Fruit fly (Drosophila melanogaster) whole organism, embryonic: ENCODE results near the gene CG11562.

Experiments
- Atf-2 ChIP-seq: fragments of 200-800 bp; sonication (Bioruptor generic); optimal IDR thresholded peaks from 2 replicates; lab custom pipeline; 2016; ENCODE audit warnings: missing biosample characterization, missing genetic modification characterization
- Atf3 ChIP-seq: fragments of 200-800 bp; sonication (Bioruptor generic); optimal IDR thresholded peaks from 3 replicates; lab custom pipeline; 2016; ENCODE audit warnings: missing biosample characterization, missing genetic modification characterization
- Awh ChIP-seq: fragments of 200-800 bp; sonication (Bioruptor generic); IDR thresholded peaks from 2 replicates; pipeline ENCODE4, ENCODE4 v1.3.6; 2022; ENCODE audit warnings: missing biosample characterization, missing genetic modification characterization
- CG10267 ChIP-seq: fragments of 200-800 bp; sonication (Bioruptor generic); optimal IDR thresholded peaks from 2 replicates; lab custom pipeline; 2018; ENCODE audit warnings: missing biosample characterization, mild to moderate bottlenecking, missing genetic modification characterization, moderate library complexity
- CG10654 ChIP-seq: fragments of 200-800 bp; sonication (Bioruptor generic); optimal IDR thresholded peaks from 2 replicates; lab custom pipeline; 2016; ENCODE audit warnings: missing biosample characterization, missing genetic modification characterization
- CG11085 ChIP-seq: fragments of 200-800 bp; sonication (Bioruptor generic); IDR thresholded peaks from 2 replicates; pipeline ENCODE4 v1.3.6; 2022; ENCODE audit warnings: missing biosample characterization, missing genetic modification characterization
- CG11093 ChIP-seq: fragments of 200-800 bp; sonication (Bioruptor generic); IDR thresholded peaks from 3 replicates; pipeline ENCODE4 v1.3.6; 2022; ENCODE audit warnings: missing biosample characterization, missing genetic modification characterization
- CG11696 ChIP-seq: fragments of 200-800 bp; sonication (Bioruptor generic); IDR thresholded peaks from 2 replicates; pipeline ENCODE4 v1.3.6; 2022; ENCODE audit warnings: missing biosample characterization, missing genetic modification characterization
- CG12942 ChIP-seq: fragments of 200-800 bp; sonication (Bioruptor generic); optimal IDR thresholded peaks from 3 replicates; lab custom pipeline; 2016; ENCODE audit warnings: missing biosample characterization, missing genetic modification characterization
- CG15011 ChIP-seq: fragments of 200-800 bp; sonication (Bioruptor generic); optimal IDR thresholded peaks from 3 replicates; lab custom pipeline; 2018; ENCODE audit warnings: missing biosample characterization, mild to moderate bottlenecking, missing genetic modification characterization
- CG15269 ChIP-seq: fragments of 200-800 bp; sonication (Bioruptor generic); optimal IDR thresholded peaks from 2 replicates; lab custom pipeline; 2018; ENCODE audit warnings: missing biosample characterization, mild to moderate bottlenecking, missing genetic modification characterization, moderate library complexity
- CG17328 ChIP-seq: fragments of 200-800 bp; sonication (Bioruptor generic); IDR thresholded peaks from 2 replicates; pipeline ENCODE4 v1.3.6; 2022; ENCODE audit warnings: missing biosample characterization, missing genetic modification characterization
- CG1792 ChIP-seq: fragments of 200-800 bp; sonication (Bioruptor generic); optimal IDR thresholded peaks from 2 replicates; lab custom pipeline; 2016; ENCODE audit warnings: missing biosample characterization, missing genetic modification characterization
- CG30403 ChIP-seq: fragments of 200-800 bp; sonication (Bioruptor generic); optimal IDR thresholded peaks from 3 replicates; lab custom pipeline; 2016; ENCODE audit warnings: missing biosample characterization, missing genetic modification characterization
- CG32532 ChIP-seq: fragments of 200-800 bp; sonication (Bioruptor generic); IDR thresholded peaks from 2 replicates; pipeline ENCODE4 v1.3.6; 2022; ENCODE audit warnings: missing biosample characterization, missing genetic modification characterization
- CG34224 ChIP-seq: fragments of 200-800 bp; sonication (Bioruptor generic); IDR thresholded peaks from 3 replicates; pipeline ENCODE4 v1.3.6; 2022; ENCODE audit warnings: missing biosample characterization, missing genetic modification characterization; ENCODE audit not compliant: partially characterized antibody
- CG4707 ChIP-seq: fragments of 200-800 bp; sonication (Bioruptor generic); optimal IDR thresholded peaks from 2 replicates; lab custom pipeline; 2018; ENCODE audit warnings: missing biosample characterization, mild to moderate bottlenecking, missing genetic modification characterization, moderate library complexity
- CG4730 ChIP-seq: fragments of 200-800 bp; sonication (Bioruptor generic); IDR thresholded peaks from 2 replicates; pipeline ENCODE4 v1.3.6; 2022; ENCODE audit warnings: missing biosample characterization, missing genetic modification characterization
- CG7745 ChIP-seq: fragments of 200-800 bp; sonication (Bioruptor generic); optimal IDR thresholded peaks from 2 replicates; lab custom pipeline; 2018; ENCODE audit warnings: missing biosample characterization, mild to moderate bottlenecking, missing genetic modification characterization, moderate library complexity
- CG7987 ChIP-seq: fragments of 200-800 bp; sonication (Bioruptor generic); optimal IDR thresholded peaks from 2 replicates; lab custom pipeline; 2018; ENCODE audit warnings: missing biosample characterization, mild to moderate bottlenecking, missing genetic modification characterization, moderate library complexity
- CG8388 ChIP-seq: fragments of 200-800 bp; sonication (Bioruptor generic); optimal IDR thresholded peaks from 2 replicates; lab custom pipeline; 2019; ENCODE audit warnings: missing biosample characterization, mild to moderate bottlenecking, missing genetic modification characterization, moderate library complexity
- CG8924 ChIP-seq: fragments of 200-800 bp; optimal IDR thresholded peaks from 3 replicates; lab custom pipeline; 2019; ENCODE audit warnings: missing biosample characterization, mild to moderate bottlenecking, missing genetic modification characterization, moderate library complexity
- E2f1 ChIP-seq: fragments of 200-800 bp; sonication (Bioruptor generic); IDR thresholded peaks from 2 replicates; pipeline ENCODE4 v1.3.6; 2022; ENCODE audit warnings: missing biosample characterization, missing genetic modification characterization
- Fer1 ChIP-seq: fragments of 200-800 bp; sonication (Bioruptor generic); optimal IDR thresholded peaks from 2 replicates; lab custom pipeline; 2017; ENCODE audit warnings: missing biosample characterization, mild to moderate bottlenecking, missing genetic modification characterization
- HLH54F ChIP-seq: fragments of 200-800 bp; sonication (Bioruptor generic); optimal IDR thresholded peaks from 3 replicates; lab custom pipeline; 2016; ENCODE audit warnings: missing biosample characterization, missing genetic modification characterization
- Med ChIP-seq: fragments of 200-800 bp; sonication (Bioruptor generic); peaks from one replicate; lab custom pipeline; 2016; ENCODE audit warnings: missing biosample characterization, missing genetic modification characterization, mild to moderate bottlenecking, inconsistent platforms, moderate library complexity
- Six4 ChIP-seq: fragments of 200-800 bp; sonication (Bioruptor generic); optimal IDR thresholded peaks from 2 replicates; lab custom pipeline; 2016; ENCODE audit warnings: missing biosample characterization, missing genetic modification characterization
- Sox102F ChIP-seq: fragments of 200-800 bp; sonication (Bioruptor generic); optimal IDR thresholded peaks from 2 replicates; lab custom pipeline; 2018; ENCODE audit warnings: missing biosample characterization, mild to moderate bottlenecking, missing genetic modification characterization, moderate library complexity
- ab ChIP-seq: fragments of 200-800 bp; sonication (Bioruptor generic); optimal IDR thresholded peaks from 2 replicates; lab custom pipeline; 2016; ENCODE audit warnings: missing biosample characterization, missing genetic modification characterization
- bsh ChIP-seq, 2 experiments: fragments of 200-800 bp; sonication (Bioruptor generic); optimal IDR thresholded peaks; 2 replicates each; lab custom pipeline; 2017 to 2018; ENCODE audit warnings: mild to moderate bottlenecking in 2 of 2, missing biosample characterization in 2 of 2, missing genetic modification characterization in 2 of 2, moderate library complexity in 1 of 2
- btn ChIP-seq: fragments of 200-800 bp; sonication (Bioruptor generic); optimal IDR thresholded peaks from 2 replicates; lab custom pipeline; 2016; ENCODE audit warnings: missing biosample characterization, missing genetic modification characterization
- cg ChIP-seq: fragments of 200-800 bp; sonication (Bioruptor generic); optimal IDR thresholded peaks from 3 replicates; lab custom pipeline; 2019; ENCODE audit warnings: missing biosample characterization, mild to moderate bottlenecking, missing genetic modification characterization, moderate library complexity
- crc ChIP-seq: fragments of 200-800 bp; sonication (Bioruptor generic); optimal IDR thresholded peaks from 2 replicates; lab custom pipeline; 2016; ENCODE audit warnings: missing biosample characterization, missing genetic modification characterization
- crol ChIP-seq: fragments of 200-800 bp; sonication (Bioruptor generic); IDR thresholded peaks from 2 replicates; pipeline ENCODE4 v1.3.6; 2022; ENCODE audit warnings: missing biosample characterization, missing genetic modification characterization
- danr ChIP-seq: fragments of 200-800 bp; sonication (Bioruptor generic); IDR thresholded peaks from 2 replicates; pipeline ENCODE4 v1.3.6; 2022; ENCODE audit warnings: missing biosample characterization, missing genetic modification characterization
- eve ChIP-seq, 2 experiments: fragments of >200 bp; optimal IDR thresholded peaks; 2 replicates each; lab custom pipeline; 2017; ENCODE audit warnings: missing biosample characterization in 2 of 2, missing genetic modification characterization in 2 of 2
- fd102C ChIP-seq: fragments of 200-800 bp; sonication (Bioruptor generic); optimal IDR thresholded peaks from 2 replicates; lab custom pipeline; 2018; ENCODE audit warnings: missing biosample characterization, mild to moderate bottlenecking, missing genetic modification characterization, moderate library complexity
- hkb ChIP-seq, 2 experiments: fragments of 200-800 bp in 1 of 2; fragments of >200 bp in 1 of 2; sonication (Bioruptor generic) in 1 of 2; IDR thresholded peaks in 1 of 2; optimal IDR thresholded peaks in 1 of 2; 2 replicates each; pipeline versions ENCODE4 v1.3.6 to Lab custom; 2017 to 2022; ENCODE audit warnings: missing biosample characterization in 1 of 2, missing genetic modification characterization in 1 of 2
- ind ChIP-seq: fragments of 200-800 bp; sonication (Bioruptor generic); optimal IDR thresholded peaks from 3 replicates; lab custom pipeline; 2016; ENCODE audit warnings: missing biosample characterization, missing genetic modification characterization
- ken ChIP-seq: fragments of 200-800 bp; sonication (Bioruptor generic); IDR thresholded peaks from 3 replicates; pipeline ENCODE4 v1.3.6; 2022; ENCODE audit warnings: missing biosample characterization, missing genetic modification characterization
- nerfin-1 ChIP-seq: fragments of 200-800 bp; sonication (Bioruptor generic); optimal IDR thresholded peaks from 3 replicates; lab custom pipeline; 2019; ENCODE audit warnings: missing biosample characterization, mild to moderate bottlenecking, missing genetic modification characterization, moderate library complexity
- ranshi ChIP-seq: fragments of 200-800 bp; sonication (Bioruptor generic); IDR thresholded peaks from 2 replicates; pipeline ENCODE4 v1.3.6; 2022; ENCODE audit warnings: missing biosample characterization, missing genetic modification characterization
- run ChIP-seq: fragments of 200-800 bp; sonication (Bioruptor generic); optimal IDR thresholded peaks from 3 replicates; lab custom pipeline; 2018; ENCODE audit warnings: missing biosample characterization, mild to moderate bottlenecking, missing genetic modification characterization
- salm ChIP-seq: fragments of 200-800 bp; sonication (Bioruptor generic); optimal IDR thresholded peaks from 2 replicates; lab custom pipeline; 2018; ENCODE audit warnings: missing biosample characterization, mild to moderate bottlenecking, missing genetic modification characterization
- schlank ChIP-seq: fragments of 200-800 bp; sonication (Bioruptor generic); optimal IDR thresholded peaks from 2 replicates; lab custom pipeline; 2018; ENCODE audit warnings: missing biosample characterization, mild to moderate bottlenecking, missing genetic modification characterization
- sim ChIP-seq: fragments of 200-800 bp; sonication (Bioruptor generic); IDR thresholded peaks from 2 replicates; pipeline ENCODE4 v1.3.6; 2022; ENCODE audit warnings: missing biosample characterization, missing genetic modification characterization
- tap ChIP-seq: fragments of 200-800 bp; optimal IDR thresholded peaks from 3 replicates; lab custom pipeline; 2019; ENCODE audit warnings: missing biosample characterization, mild to moderate bottlenecking, missing genetic modification characterization, moderate library complexity
- toy ChIP-seq: fragments of 200-800 bp; sonication (Bioruptor generic); IDR thresholded peaks from 2 replicates; pipeline ENCODE4 v1.3.6; 2022; ENCODE audit warnings: missing biosample characterization, missing genetic modification characterization
- ttk ChIP-seq: fragments of 200-800 bp; sonication (Bioruptor generic); IDR thresholded peaks from 2 replicates; pipeline ENCODE4 v2.1.2; 2022; ENCODE audit warnings: missing biosample characterization, missing genetic modification characterization
- tx ChIP-seq: fragments of 200-800 bp; sonication (Bioruptor generic); optimal IDR thresholded peaks from 2 replicates; lab custom pipeline; 2016; ENCODE audit warnings: missing biosample characterization, missing genetic modification characterization
- zfh2 ChIP-seq: fragments of 200-800 bp; sonication (Bioruptor generic); optimal IDR thresholded peaks from 2 replicates; lab custom pipeline; 2016; ENCODE audit warnings: missing biosample characterization, missing genetic modification characterization

Gene CG11562

DNA sequence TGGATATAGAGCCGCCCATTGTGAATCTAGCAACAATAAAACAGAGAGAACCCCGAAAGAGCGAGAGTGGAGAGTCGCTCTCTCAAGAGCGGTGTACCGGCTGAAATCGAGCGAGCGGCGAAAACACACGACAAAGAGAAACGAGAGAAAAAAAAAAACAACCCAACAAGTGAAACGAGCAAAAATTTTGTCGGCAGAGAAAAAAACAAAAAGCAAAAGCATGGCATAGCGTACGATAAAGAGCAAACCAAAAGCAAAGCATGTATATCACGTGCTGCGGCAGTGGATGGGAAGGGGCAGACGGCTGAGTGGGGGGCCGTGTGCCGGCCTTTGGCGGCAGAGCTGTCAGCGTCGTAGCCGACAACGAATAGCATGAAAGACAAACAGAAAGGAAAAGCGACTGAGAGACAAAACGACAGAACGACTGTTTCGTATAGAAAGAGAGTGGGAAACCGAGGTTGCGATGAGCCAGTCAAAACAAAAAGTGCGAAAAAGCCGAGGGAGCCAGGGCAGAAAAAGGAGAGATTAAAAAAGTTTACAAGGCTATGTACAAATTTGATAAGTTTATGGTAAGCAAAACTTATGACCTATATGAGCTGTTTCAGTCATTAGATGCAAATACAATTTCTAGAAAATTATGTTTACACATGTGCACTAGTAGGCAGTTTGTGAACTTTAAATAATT is 45.4 kb upstream of the CG11562 start (continued):
- TF ChIP-seq nerfin-1 = peak; percentile 46
- TF ChIP-seq eve (GFP tag; optimal IDR thresholded peaks at IDR 0.05; lab: Kevin White, UChicago) = no peak
- no peak for TF ChIP-seq Awh (GFP tag; lab: Robert Waterston, UW)
- no peak for TF ChIP-seq CG4730 (GFP tag; lab: Robert Waterston, UW)
- no peak for TF ChIP-seq CG10654 (GFP tag; lab: Kevin White, UChicago)
- TF ChIP-seq ind (GFP tag; lab: Kevin White, UChicago) = no peak
- no peak for TF ChIP-seq sim (GFP tag; lab: Robert Waterston, UW)
- no peak for TF ChIP-seq Six4 (GFP tag; lab: Kevin White, UChicago)
- no peak for TF ChIP-seq CG30403 (GFP tag; lab: Kevin White, UChicago)
- TF ChIP-seq ken = no peak
- no peak for TF ChIP-seq CG11093 (GFP tag; lab: Robert Waterston, UW)
- TF ChIP-seq salm (tag; lab: Kevin White, UChicago) = no peak
- no peak for TF ChIP-seq Sox102F (GFP tag; lab: Kevin White, UChicago)
- TF ChIP-seq CG11085 (GFP tag; lab: Robert Waterston, UW) = no peak
- no peak for TF ChIP-seq CG7745 (tag; lab: Kevin White, UChicago)
- TF ChIP-seq CG34224 (GFP tag; lab: Robert Waterston, UW) = peak; percentile 49; the same call in 2 of the 3 replicates
- TF ChIP-seq fd102C (GFP tag; lab: Kevin White, UChicago) = no peak
- no peak for TF ChIP-seq E2f1 (GFP tag; lab: Robert Waterston, UW)
- TF ChIP-seq crc (GFP tag; lab: Kevin White, UChicago) = no peak
- TF ChIP-seq toy (GFP tag; lab: Robert Waterston, UW) = no peak
- TF ChIP-seq schlank (tag; lab: Kevin White, UChicago) = no peak
- no peak for TF ChIP-seq CG1792 (GFP tag; lab: Kevin White, UChicago)
- no peak for TF ChIP-seq ab (GFP tag; lab: Kevin White, UChicago)
- no peak for TF ChIP-seq tap
- no peak for TF ChIP-seq CG8924 (tag; lab: Kevin White, UChicago)
- no peak for TF ChIP-seq Atf-2 (GFP tag; lab: Kevin White, UChicago)
- no peak for TF ChIP-seq hkb (optimal IDR thresholded peaks at IDR 0.05; lab: Kevin White, UChicago)
- 0 out of 2 replicates have a peak, but pooled peaks have one; percentile 32 for TF ChIP-seq hkb (GFP tag; IDR thresholded peaks at IDR 0.05; lab: Robert Waterston, UW)
- no peak for TF ChIP-seq ranshi (GFP tag; lab: Robert Waterston, UW)
- TF ChIP-seq crol = peak; percentile 96
- no peak for TF ChIP-seq zfh2 (GFP tag; lab: Kevin White, UChicago)
- no peak for TF ChIP-seq HLH54F (GFP tag; lab: Kevin White, UChicago)
- TF ChIP-seq CG15269 (tag; lab: Kevin White, UChicago) = no peak
- TF ChIP-seq CG8388 = no peak
- no peak for TF ChIP-seq CG15011 (GFP tag; lab: Kevin White, UChicago)
- no peak for TF ChIP-seq btn
- TF ChIP-seq danr (GFP tag; lab: Robert Waterston, UW) = no peak
- TF ChIP-seq CG7987 (GFP tag; lab: Kevin White, UChicago) = peak; percentile 89
- no peak for TF ChIP-seq CG4707
- no peak for TF ChIP-seq CG10267 (tag; lab: Kevin White, UChicago)
- TF ChIP-seq Med = peak; percentile 67
- no peak for TF ChIP-seq CG17328 (GFP tag; lab: Robert Waterston, UW)
- TF ChIP-seq CG32532 = peak; percentile 43; the same call in 1 of the 2 replicates
- no peak for TF ChIP-seq run (tag; lab: Kevin White, UChicago)
- peak; percentile 33 for TF ChIP-seq Fer1 (GFP tag; lab: Kevin White, UChicago)
- TF ChIP-seq tx (GFP tag; lab: Kevin White, UChicago) = no peak
- TF ChIP-seq bsh (GFP tag; optimal IDR thresholded peaks at IDR 0.05; lab: Kevin White, UChicago) = peak in 1 of 2 experiments; percentile 76
- TF ChIP-seq CG12942 (GFP tag; lab: Kevin White, UChicago) = no peak
- no peak for TF ChIP-seq ttk
- no peak for TF ChIP-seq Atf3 (GFP tag; lab: Kevin White, UChicago)
- peak; percentile 24 for TF ChIP-seq cg
- no peak for TF ChIP-seq CG11696 (GFP tag; lab: Robert Waterston, UW)
